Worm (Caenorhabditis elegans): ENCODE results near the gene scvp-1.

DNA sequence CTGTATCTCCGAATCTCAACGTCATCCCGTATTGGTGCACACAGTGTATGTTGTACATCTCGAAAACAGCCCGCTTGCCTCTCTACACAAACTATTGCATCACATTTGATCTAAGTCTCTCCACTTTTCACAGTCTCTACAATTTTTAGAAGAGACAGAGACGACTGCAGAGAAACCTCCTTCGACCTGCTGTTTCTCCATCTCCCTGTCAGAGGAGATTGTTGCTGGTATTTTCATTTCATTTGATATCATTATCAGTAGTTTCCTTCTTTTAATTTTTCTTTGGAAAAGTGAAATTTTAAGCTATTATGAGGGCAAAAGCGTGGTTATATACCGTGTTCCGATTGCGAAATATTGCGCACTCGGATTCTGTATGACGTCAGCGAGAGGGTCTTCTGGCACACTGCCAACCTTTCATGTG lies 9.5 kb upstream of the scvp-1 start:
- TF ChIP-seq elt-3 (tag; optimal IDR thresholded peaks at IDR 0.05) = no peak
- no peak for TF ChIP-seq mdl-1 (tag; optimal IDR thresholded peaks at IDR 0.05)

Data from whole organism, L3 larva.